In the genomic region with DNA sequence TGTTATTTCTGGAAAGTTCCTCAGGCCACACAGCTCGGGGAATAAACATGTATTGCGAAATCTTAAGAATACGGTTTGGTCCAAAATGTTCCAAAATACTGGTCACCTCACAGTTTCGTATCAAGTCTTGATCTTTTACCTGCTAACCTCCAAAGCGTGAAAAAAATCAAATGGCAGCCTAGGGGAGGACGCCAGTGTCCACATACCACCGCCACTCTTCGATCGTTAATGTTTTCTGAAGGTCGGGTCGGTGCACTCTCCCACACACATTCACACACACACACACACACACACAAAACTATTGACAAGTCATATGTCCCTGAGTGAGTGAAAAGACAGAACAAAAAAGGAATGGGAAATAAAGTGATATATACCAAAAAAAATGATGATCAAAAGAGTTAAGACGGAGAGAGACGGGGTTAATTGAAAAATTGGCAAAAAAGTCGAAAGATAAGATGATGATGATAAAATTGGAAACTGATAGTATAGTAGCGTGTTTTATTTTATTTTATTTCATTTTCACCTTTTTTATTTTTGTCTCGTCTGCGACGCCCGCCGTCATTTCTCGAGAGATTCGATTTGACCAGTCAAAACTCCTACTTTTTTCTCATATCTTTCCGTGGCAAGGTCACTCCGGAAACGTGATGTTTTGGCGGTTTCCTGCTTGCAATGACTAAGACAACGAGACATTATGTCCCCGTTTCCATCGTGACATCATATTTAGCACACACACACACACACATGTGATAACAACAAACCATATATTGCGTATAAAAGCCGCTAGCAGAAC, we compare ENCODE assay signal across 3 worm cellular contexts.
TF ChIP-seq lines count a peak whose summit lies in the region.

Gene Y15E3A.5, plus strand, starts transcription at position 752 of the 790 bp plus-strand sequence.

TF ChIP-seq in whole organism, L1 larva, 84 proteins besides CTCF, POLR2A, EP300 and RAD21 (continued from another document and continues in another):
- TF ChIP-seq elt-2 (tag; optimal IDR thresholded peaks at IDR 0.05; lab: Kevin White, UChicago) (peak; percentile 53), nhr-47 (tag; optimal IDR thresholded peaks at IDR 0.05; lab: Kevin White, UChicago) (peak; percentile 46), nhr-85 (tag; lab: Kevin White, UChicago) (peak; percentile 98), unc-98 (GFP tag; IDR thresholded peaks at IDR 0.05; lab: Robert Waterston, UW) (no peak), Y116A8C.19 (tag; optimal IDR thresholded peaks at IDR 0.05; lab: Kevin White, UChicago; ENCODE audit: borderline replicate concordance) (no peak), vab-15 (tag; optimal IDR thresholded peaks at IDR 0.05; lab: Kevin White, UChicago) (no peak), mef-2 (tag; optimal IDR thresholded peaks at IDR 0.05; lab: Kevin White, UChicago) (no peak), ama-1 (optimal IDR thresholded peaks at IDR 0.05; lab: Kevin White, UChicago) (no peak), nhr-84 (tag; optimal IDR thresholded peaks at IDR 0.05; lab: Kevin White, UChicago) (no peak), dpl-1 (GFP tag; optimal IDR thresholded peaks at IDR 0.05; lab: Kevin White, UChicago) (peak in 2 of 3 experiments; percentile 13 to 15), snu-23 (GFP tag; optimal IDR thresholded peaks at IDR 0.05; lab: Kevin White, UChicago) (peak; percentile 77), hlh-4 (tag; optimal IDR thresholded peaks at IDR 0.05; lab: Kevin White, UChicago) (no peak), fkh-4 (tag; optimal IDR thresholded peaks at IDR 0.05; lab: Kevin White, UChicago; ENCODE audit: borderline replicate concordance) (no peak), ceh-90 (tag; optimal IDR thresholded peaks at IDR 0.05; lab: Kevin White, UChicago) (no peak), sox-4 (tag; optimal IDR thresholded peaks at IDR 0.05; lab: Kevin White, UChicago) (no peak), alr-1 (tag; optimal IDR thresholded peaks at IDR 0.05; lab: Kevin White, UChicago; ENCODE audit: borderline replicate concordance) (no peak), efl-3 (GFP tag; optimal IDR thresholded peaks at IDR 0.05; lab: Kevin White, UChicago) (no peak), skn-1 (tag; optimal IDR thresholded peaks at IDR 0.05; lab: Kevin White, UChicago) (peak; percentile 32), unc-30 (tag; optimal IDR thresholded peaks at IDR 0.05; lab: Kevin White, UChicago) (no peak), xbp-1 (tag; optimal IDR thresholded peaks at IDR 0.05; lab: Kevin White, UChicago) (no peak), zip-4 (GFP tag; optimal IDR thresholded peaks at IDR 0.05; lab: Kevin White, UChicago) (peak; percentile 47), zag-1 (tag; optimal IDR thresholded peaks at IDR 0.05; lab: Kevin White, UChicago) (no peak), nhr-28 (tag; optimal IDR thresholded peaks at IDR 0.05; lab: Kevin White, UChicago) (no peak), tlp-1 (tag; optimal IDR thresholded peaks at IDR 0.05; lab: Kevin White, UChicago) (no peak), nhr-90 (tag; optimal IDR thresholded peaks at IDR 0.05; lab: Kevin White, UChicago; ENCODE audit: poor library complexity) (peak; percentile 80), hlh-17 (GFP tag; optimal IDR thresholded peaks at IDR 0.05; lab: Kevin White, UChicago; ENCODE audit: borderline replicate concordance) (no peak), nhr-71 (tag; optimal IDR thresholded peaks at IDR 0.05; lab: Kevin White, UChicago) (peak; percentile 79), aly-2 (tag; optimal IDR thresholded peaks at IDR 0.05; lab: Kevin White, UChicago) (no peak), mdl-1 (tag; optimal IDR thresholded peaks at IDR 0.05; lab: Kevin White, UChicago) (peak in 1 of 2 experiments; percentile 84), ets-5 (GFP tag; IDR thresholded peaks at IDR 0.05; lab: Robert Waterston, UW) (no peak), blmp-1 (tag; optimal IDR thresholded peaks at IDR 0.05; lab: Kevin White, UChicago) (peak; percentile 65), nhr-76 (tag; optimal IDR thresholded peaks at IDR 0.05; lab: Kevin White, UChicago) (no peak), lsy-2 (tag; optimal IDR thresholded peaks at IDR 0.05; lab: Kevin White, UChicago) (peak; percentile 16 to 77), efl-1 (optimal IDR thresholded peaks at IDR 0.05; lab: Kevin White, UChicago) (peak in 1 of 2 experiments; percentile 17), efl-1 (GFP tag; optimal IDR thresholded peaks at IDR 0.05 in 1 of 2; lab: Kevin White, UChicago) (peak in 1 of 2 experiments; percentile 88), lin-39 (tag; optimal IDR thresholded peaks at IDR 0.05; lab: Kevin White, UChicago) (no peak), mep-1 (tag; optimal IDR thresholded peaks at IDR 0.05; lab: Kevin White, UChicago) (peak; percentile 73), lir-3 (tag; optimal IDR thresholded peaks at IDR 0.05; lab: Kevin White, UChicago; ENCODE audit: poor library complexity) (no peak), hpl-2 (GFP tag; optimal IDR thresholded peaks at IDR 0.05; lab: Kevin White, UChicago) (no peak), unc-62 (GFP tag; optimal IDR thresholded peaks at IDR 0.05; lab: Kevin White, UChicago) (no peak)

TF ChIP-seq in whole organism, L2 larva, 48 proteins besides CTCF, POLR2A, EP300 and RAD21 (continued from another document):
- TF ChIP-seq nhr-10 (tag; optimal IDR thresholded peaks at IDR 0.05; lab: Kevin White, UChicago) (no peak), unc-55 (GFP tag; optimal IDR thresholded peaks at IDR 0.05; lab: Kevin White, UChicago) (no peak), lin-13 (GFP tag; optimal IDR thresholded peaks at IDR 0.05; lab: Kevin White, UChicago) (peak; percentile 29), sma-3 (GFP tag; optimal IDR thresholded peaks at IDR 0.05; lab: Kevin White, UChicago) (peak; percentile 82), fos-1 (tag; optimal IDR thresholded peaks at IDR 0.05; lab: Kevin White, UChicago) (peak; percentile 72), gmeb-1 (tag; optimal IDR thresholded peaks at IDR 0.05; lab: Kevin White, UChicago) (peak; percentile 61), nhr-12 (tag; optimal IDR thresholded peaks at IDR 0.05; lab: Kevin White, UChicago) (no peak), lin-39 (tag; optimal IDR thresholded peaks at IDR 0.05; lab: Kevin White, UChicago) (no peak)
TF ChIP-seq in whole organism, L2 larva: peak in this region for 14.

TF ChIP-seq in whole organism, L4 larva, 104 proteins besides CTCF, POLR2A, EP300 and RAD21 (continued from another document):
- TF ChIP-seq hlh-30 (tag; optimal IDR thresholded peaks at IDR 0.05; lab: Kevin White, UChicago; ENCODE audit: insufficient read depth): peak; percentile 79
- no peak for TF ChIP-seq lin-38 (GFP tag; IDR thresholded peaks at IDR 0.05; lab: Robert Waterston, UW)
- TF ChIP-seq mdt-29 (GFP tag; IDR thresholded peaks at IDR 0.05; lab: Robert Waterston, UW): no peak
- TF ChIP-seq ceh-82 (tag; optimal IDR thresholded peaks at IDR 0.05; lab: Kevin White, UChicago): no peak
- TF ChIP-seq lin-29 (GFP tag; IDR thresholded peaks at IDR 0.05; lab: Robert Waterston, UW): no peak
- peak in 1 of 2 experiments; percentile 43 for TF ChIP-seq lsy-2 (tag; optimal IDR thresholded peaks at IDR 0.05; lab: Kevin White, UChicago)
- TF ChIP-seq dpl-1 (GFP tag; optimal IDR thresholded peaks at IDR 0.05; lab: Kevin White, UChicago): no peak
- no peak for TF ChIP-seq sdz-12 (GFP tag; optimal IDR thresholded peaks at IDR 0.05; lab: Kevin White, UChicago)
- no peak for TF ChIP-seq fkh-10 (GFP tag; optimal IDR thresholded peaks at IDR 0.05; lab: Kevin White, UChicago)
- TF ChIP-seq egl-27 (tag; optimal IDR thresholded peaks at IDR 0.05; lab: Kevin White, UChicago): no peak
- TF ChIP-seq mep-1 (tag; optimal IDR thresholded peaks at IDR 0.05; lab: Kevin White, UChicago): peak; percentile 81
- no peak for TF ChIP-seq tag-97 (GFP tag; IDR thresholded peaks at IDR 0.05; lab: Robert Waterston, UW)
- TF ChIP-seq nhr-10 (tag; optimal IDR thresholded peaks at IDR 0.05; lab: Kevin White, UChicago): peak; percentile 35
- TF ChIP-seq unc-130 (GFP tag; optimal IDR thresholded peaks at IDR 0.05; lab: Kevin White, UChicago): no peak
- TF ChIP-seq ceh-28 (tag; optimal IDR thresholded peaks at IDR 0.05; lab: Kevin White, UChicago): no peak
- TF ChIP-seq gei-8 (GFP tag; optimal IDR thresholded peaks at IDR 0.05; lab: Kevin White, UChicago): no peak
- no peak for TF ChIP-seq daf-16 (GFP tag; optimal IDR thresholded peaks at IDR 0.05; lab: Kevin White, UChicago)
- peak; percentile 67 for TF ChIP-seq daf-16 (tag; optimal IDR thresholded peaks at IDR 0.05; lab: Kevin White, UChicago)
- peak; percentile 77 for TF ChIP-seq dve-1 (tag; optimal IDR thresholded peaks at IDR 0.05; lab: Kevin White, UChicago; ENCODE audit: insufficient read depth)
- TF ChIP-seq zfp-3 (GFP tag; conservative IDR thresholded peaks at IDR 0.05; lab: Robert Waterston, UW): no peak
- TF ChIP-seq mxl-2 (GFP tag; conservative IDR thresholded peaks at IDR 0.05; lab: Robert Waterston, UW): no peak
- peak; percentile 90 for TF ChIP-seq nhr-28 (tag; optimal IDR thresholded peaks at IDR 0.05; lab: Kevin White, UChicago)
- TF ChIP-seq pha-4 (GFP tag; IDR thresholded peaks at IDR 0.05; lab: Robert Waterston, UW): no peak
- TF ChIP-seq pha-4 (tag; optimal IDR thresholded peaks at IDR 0.05; lab: Kevin White, UChicago): no peak
- no peak for TF ChIP-seq saeg-2 (GFP tag; IDR thresholded peaks at IDR 0.05; lab: Robert Waterston, UW)
- TF ChIP-seq ztf-11 (tag; optimal IDR thresholded peaks at IDR 0.05; lab: Kevin White, UChicago): no peak
- TF ChIP-seq F37D6.2 (tag; optimal IDR thresholded peaks at IDR 0.05; lab: Kevin White, UChicago): no peak
- peak; percentile 53 for TF ChIP-seq hlh-11 (tag; optimal IDR thresholded peaks at IDR 0.05; lab: Kevin White, UChicago)
- no peak for TF ChIP-seq skn-1 (tag; optimal IDR thresholded peaks at IDR 0.05; lab: Kevin White, UChicago)
- TF ChIP-seq lim-7 (GFP tag; IDR thresholded peaks at IDR 0.05; lab: Robert Waterston, UW): no peak
- no peak for TF ChIP-seq zfp-2 (tag; optimal IDR thresholded peaks at IDR 0.05; lab: Kevin White, UChicago)
- no peak for TF ChIP-seq ceh-62 (tag; optimal IDR thresholded peaks at IDR 0.05; lab: Kevin White, UChicago)
- no peak for TF ChIP-seq D1046.2 (GFP tag; IDR thresholded peaks at IDR 0.05; lab: Robert Waterston, UW)
- TF ChIP-seq F10B5.3 (tag; optimal IDR thresholded peaks at IDR 0.05; lab: Kevin White, UChicago): no peak
- TF ChIP-seq nhr-25 (tag; optimal IDR thresholded peaks at IDR 0.05; lab: Kevin White, UChicago; ENCODE audit: borderline replicate concordance, insufficient read depth): peak; percentile 43
- TF ChIP-seq nhr-76 (tag; optimal IDR thresholded peaks at IDR 0.05; lab: Kevin White, UChicago): no peak
- peak in 1 of 2 experiments; percentile 85 for TF ChIP-seq unc-62 (GFP tag; optimal IDR thresholded peaks at IDR 0.05 in 1 of 2; lab: Kevin White, UChicago)
- TF ChIP-seq unc-62 (tag; optimal IDR thresholded peaks at IDR 0.05; lab: Kevin White, UChicago): no peak
- peak; percentile 29 for TF ChIP-seq nhr-48 (tag; optimal IDR thresholded peaks at IDR 0.05; lab: Kevin White, UChicago)
- no peak; the same call in 1 of the 2 replicates for TF ChIP-seq nhr-41 (GFP tag; IDR thresholded peaks at IDR 0.05; lab: Robert Waterston, UW)
- peak; percentile 90 for TF ChIP-seq pqm-1 (tag; optimal IDR thresholded peaks at IDR 0.05; lab: Kevin White, UChicago)
- no peak for TF ChIP-seq egl-43 (GFP tag; IDR thresholded peaks at IDR 0.05; lab: Robert Waterston, UW)
- TF ChIP-seq Y48G9A.11 (GFP tag; IDR thresholded peaks at IDR 0.05; lab: Robert Waterston, UW): no peak
- no peak for TF ChIP-seq lin-39 (tag; optimal IDR thresholded peaks at IDR 0.05; lab: Kevin White, UChicago)
- no peak for TF ChIP-seq jun-1 (tag; optimal IDR thresholded peaks at IDR 0.05; lab: Kevin White, UChicago)
- TF ChIP-seq hif-1 (tag; optimal IDR thresholded peaks at IDR 0.05; lab: Kevin White, UChicago): peak in 1 of 2 experiments; percentile 32
- no peak for TF ChIP-seq Y75B8A.6 (GFP tag; IDR thresholded peaks at IDR 0.05; lab: Robert Waterston, UW)
- no peak for TF ChIP-seq nhr-111 (GFP tag; optimal IDR thresholded peaks at IDR 0.05; lab: Kevin White, UChicago)
- TF ChIP-seq rbr-2 (tag; optimal IDR thresholded peaks at IDR 0.05; lab: Kevin White, UChicago): no peak
- no peak for TF ChIP-seq zag-1 (tag; optimal IDR thresholded peaks at IDR 0.05; lab: Kevin White, UChicago)
- TF ChIP-seq ceh-32 (tag; optimal IDR thresholded peaks at IDR 0.05; lab: Kevin White, UChicago; ENCODE audit: poor library complexity): no peak
- no peak for TF ChIP-seq dmd-8 (GFP tag; IDR thresholded peaks at IDR 0.05; lab: Robert Waterston, UW)
- TF ChIP-seq fos-1 (tag; optimal IDR thresholded peaks at IDR 0.05; lab: Kevin White, UChicago): no peak
- TF ChIP-seq F44E2.7 (GFP tag; IDR thresholded peaks at IDR 0.05; lab: Robert Waterston, UW): no peak
- TF ChIP-seq nhr-6 (tag; optimal IDR thresholded peaks at IDR 0.05; lab: Kevin White, UChicago): peak; percentile 92
- TF ChIP-seq madf-5 (GFP tag; IDR thresholded peaks at IDR 0.05; lab: Robert Waterston, UW): no peak
- no peak for TF ChIP-seq T26A8.4 (GFP tag; IDR thresholded peaks at IDR 0.05; lab: Robert Waterston, UW)
- no peak for TF ChIP-seq lin-15B (tag; optimal IDR thresholded peaks at IDR 0.05; lab: Kevin White, UChicago)
- no peak for TF ChIP-seq set-16 (GFP tag; IDR thresholded peaks at IDR 0.05; lab: Robert Waterston, UW)
- no peak for TF ChIP-seq ZK546.5 (tag; optimal IDR thresholded peaks at IDR 0.05; lab: Kevin White, UChicago)
- peak; percentile 37 for TF ChIP-seq nhr-11 (tag; optimal IDR thresholded peaks at IDR 0.05; lab: Kevin White, UChicago)
